Worm (Caenorhabditis elegans) whole organism, young adult: ENCODE data around the gene F37A8.5.
A peak's percentile ranks its signal among the peaks of the same experiment; 100 is the strongest.

Experiments used
- B0019.2 ChIP-seq: fragments of 200-800 bp; sonication (Bioruptor generic); conservative IDR thresholded peaks from 2 replicates; pipeline ENCODE4 v1.3.6; 2022; ENCODE audit warnings: missing genetic modification reagents, missing genetic modification characterization, missing compliant biosample characterization
- B0336.3 ChIP-seq: fragments of 200-800 bp; sonication (Bioruptor generic); IDR thresholded peaks from 2 replicates; pipeline ENCODE4 v1.3.6; 2022; ENCODE audit warnings: missing genetic modification characterization, missing compliant biosample characterization
- C06A6.2 ChIP-seq: fragments of 200-800 bp; sonication (Bioruptor generic); conservative IDR thresholded peaks from 2 replicates; pipeline ENCODE4 v1.3.6; 2022; ENCODE audit warnings: missing genetic modification characterization, missing compliant biosample characterization
- C17E4.6 ChIP-seq: fragments of 200-800 bp; sonication (Bioruptor generic); IDR thresholded peaks from 2 replicates; pipeline ENCODE4 v1.3.6; 2022; ENCODE audit warnings: missing genetic modification reagents, missing genetic modification characterization, missing compliant biosample characterization
- D2030.7 ChIP-seq: fragments of 200-800 bp; sonication (Bioruptor generic); IDR thresholded peaks from 2 replicates; pipeline ENCODE4 v1.3.6; 2022; ENCODE audit warnings: missing genetic modification reagents, missing genetic modification characterization, missing compliant biosample characterization
- F33H1.4 ChIP-seq: fragments of 200-800 bp; sonication (Bioruptor generic); IDR thresholded peaks from 2 replicates; pipeline ENCODE4 v1.3.6; 2022; ENCODE audit warnings: missing genetic modification reagents, missing genetic modification characterization, missing compliant biosample characterization
- F37B4.10 ChIP-seq: fragments of 200-800 bp; sonication (Bioruptor generic); IDR thresholded peaks from 2 replicates; pipeline ENCODE4 v1.3.6; 2022; ENCODE audit warnings: missing genetic modification characterization, missing compliant biosample characterization
- F49E8.2 ChIP-seq: sonication (generic microtip); optimal IDR thresholded peaks from 3 replicates; lab custom pipeline; 2017; ENCODE audit warnings: missing genetic modification characterization, mild to moderate bottlenecking, missing compliant biosample characterization, antibody characterized with exemption, moderate library complexity; ENCODE audit not compliant: insufficient read depth
- Y56A3A.18 ChIP-seq: fragments of 200-800 bp; sonication (Bioruptor generic); IDR thresholded peaks from 2 replicates; pipeline ENCODE4 v1.3.6; 2022; ENCODE audit warnings: missing genetic modification reagents, missing genetic modification characterization, missing compliant biosample characterization
- ZK185.1 ChIP-seq: sonication (generic microtip); optimal IDR thresholded peaks from 2 replicates; lab custom pipeline; 2016; ENCODE audit warnings: mild to moderate bottlenecking, missing genetic modification characterization, missing compliant biosample characterization; ENCODE audit not compliant: poor library complexity, severe bottlenecking
- cebp-1 ChIP-seq, 2 experiments: fragments of 200-800 bp in 1 of 2; sonication (Bioruptor generic) in 1 of 2; sonication (generic microtip) in 1 of 2; IDR thresholded peaks in 1 of 2; optimal IDR thresholded peaks in 1 of 2; 2 replicates each; pipeline versions ENCODE4 v1.3.6 to Lab custom; 2017 to 2022; ENCODE audit warnings: missing compliant biosample characterization in 2 of 2, missing genetic modification characterization in 2 of 2, mild to moderate bottlenecking in 1 of 2, missing genetic modification reagents in 1 of 2, moderate library complexity in 1 of 2
- cebp-2 ChIP-seq: fragments of 200-800 bp; sonication (Bioruptor generic); IDR thresholded peaks from 2 replicates; pipeline ENCODE4 v1.3.6; 2022; ENCODE audit warnings: missing genetic modification characterization, missing compliant biosample characterization
- ceh-100 ChIP-seq: fragments of 200-800 bp; sonication (Bioruptor generic); IDR thresholded peaks from 2 replicates; pipeline ENCODE4 v1.3.6; 2022; ENCODE audit warnings: missing genetic modification reagents, missing genetic modification characterization, missing compliant biosample characterization
- ceh-27 ChIP-seq: fragments of 200-800 bp; sonication (Bioruptor generic); optimal IDR thresholded peaks from 2 replicates; lab custom pipeline; 2018; ENCODE audit warnings: mild to moderate bottlenecking, missing genetic modification characterization, moderate library complexity, missing compliant biosample characterization
- chd-7 ChIP-seq: sonication (generic microtip); optimal IDR thresholded peaks from 2 replicates; lab custom pipeline; 2016; ENCODE audit warnings: mild to moderate bottlenecking, missing genetic modification characterization, moderate library complexity, missing compliant biosample characterization
- dox-1 ChIP-seq: fragments of 200-800 bp; sonication (Bioruptor generic); IDR thresholded peaks from 2 replicates; pipeline ENCODE4 v1.3.6; 2022; ENCODE audit warnings: missing genetic modification reagents, missing genetic modification characterization, missing compliant biosample characterization
- dpl-1 ChIP-seq: fragments of 150-350 bp; optimal IDR thresholded peaks from 2 replicates; lab custom pipeline; 2014; ENCODE audit warnings: missing biosample characterization, missing genetic modification reagents, missing genetic modification characterization
- hlh-12 ChIP-seq: sonication (generic microtip); optimal IDR thresholded peaks from 2 replicates; lab custom pipeline; 2016; ENCODE audit warnings: missing genetic modification characterization, missing compliant biosample characterization
- hmg-20 ChIP-seq: fragments of 200-800 bp; sonication (Bioruptor generic); IDR thresholded peaks from 2 replicates; pipeline ENCODE4 v1.3.6; 2022; ENCODE audit warnings: missing genetic modification reagents, missing genetic modification characterization, missing compliant biosample characterization
- let-607 ChIP-seq, 2 experiments: fragments of 200-800 bp in 1 of 2; sonication (Bioruptor generic) in 1 of 2; sonication (generic microtip) in 1 of 2; optimal IDR thresholded peaks; 2 replicates each; lab custom pipeline; 2016 to 2018; ENCODE audit warnings: mild to moderate bottlenecking in 2 of 2, missing compliant biosample characterization in 2 of 2, missing genetic modification characterization in 2 of 2, moderate library complexity in 2 of 2, missing genotype in 1 of 2
- lin-26 ChIP-seq: fragments of 200-800 bp; sonication (Bioruptor generic); IDR thresholded peaks from 2 replicates; pipeline ENCODE4 v1.3.6; 2022; ENCODE audit warnings: missing genetic modification reagents, missing genetic modification characterization, missing compliant biosample characterization
- lin-40 ChIP-seq: sonication (generic microtip); optimal IDR thresholded peaks from 2 replicates; lab custom pipeline; 2016; ENCODE audit warnings: missing genetic modification characterization, mild to moderate bottlenecking, missing compliant biosample characterization, missing genotype, missing genetic modification reagents
- lin-54 ChIP-seq: fragments of 200-800 bp; sonication (Bioruptor generic); optimal IDR thresholded peaks from 2 replicates; lab custom pipeline; 2018; ENCODE audit warnings: mild to moderate bottlenecking, missing genetic modification characterization, missing compliant biosample characterization
- lir-1 ChIP-seq: fragments of 200-800 bp; sonication (Bioruptor generic); conservative IDR thresholded peaks from 2 replicates; pipeline ENCODE4 v1.3.6; 2022; ENCODE audit warnings: missing genetic modification reagents, missing genetic modification characterization, missing compliant biosample characterization
- madf-10 ChIP-seq: sonication (generic microtip); optimal IDR thresholded peaks from 2 replicates; lab custom pipeline; 2016; ENCODE audit warnings: mild to moderate bottlenecking, missing genetic modification characterization, missing compliant biosample characterization
- madf-8 ChIP-seq: fragments of 200-800 bp; sonication (Bioruptor generic); conservative IDR thresholded peaks from 2 replicates; pipeline ENCODE4 v1.3.6; 2022; ENCODE audit warnings: missing genetic modification reagents, missing genetic modification characterization, missing compliant biosample characterization
- mel-28 ChIP-seq: sonication (generic microtip); optimal IDR thresholded peaks from 2 replicates; lab custom pipeline; 2016; ENCODE audit warnings: borderline replicate concordance, mild to moderate bottlenecking, missing genetic modification characterization, missing compliant biosample characterization
- mxl-1 ChIP-seq: sonication (generic microtip); optimal IDR thresholded peaks from 2 replicates; lab custom pipeline; 2016; ENCODE audit warnings: missing genetic modification characterization, missing compliant biosample characterization
- nhr-120 ChIP-seq: fragments of 200-800 bp; sonication (Bioruptor generic); IDR thresholded peaks from 2 replicates; pipeline ENCODE4 v1.3.6; 2022; ENCODE audit warnings: missing genetic modification characterization, missing compliant biosample characterization
- nhr-179 ChIP-seq: sonication (generic microtip); optimal IDR thresholded peaks from 2 replicates; lab custom pipeline; 2016; ENCODE audit warnings: mild to moderate bottlenecking, missing genetic modification characterization, missing compliant biosample characterization
- pha-4 ChIP-seq: fragments of 150-350 bp; sonication (generic microtip); optimal IDR thresholded peaks from 2 replicates; lab custom pipeline; 2014; ENCODE audit warnings: missing biosample characterization, missing genetic modification reagents, missing genetic modification characterization
- rcor-1 ChIP-seq: fragments of 200-800 bp; sonication (Bioruptor generic); IDR thresholded peaks from 2 replicates; pipeline ENCODE4 v1.3.6; 2022; ENCODE audit warnings: missing genetic modification reagents, missing genetic modification characterization, missing compliant biosample characterization
- sdz-38 ChIP-seq: sonication (generic microtip); optimal IDR thresholded peaks from 2 replicates; lab custom pipeline; 2016; ENCODE audit warnings: missing genotype, missing genetic modification characterization, missing compliant biosample characterization
- sea-2 ChIP-seq: fragments of 200-800 bp; sonication (Bioruptor generic); IDR thresholded peaks from 2 replicates; pipeline ENCODE4 v1.3.6; 2022; ENCODE audit warnings: missing genetic modification characterization, missing compliant biosample characterization
- snpc-1.1 ChIP-seq: sonication (generic microtip); optimal IDR thresholded peaks from 2 replicates; lab custom pipeline; 2017; ENCODE audit warnings: missing genetic modification characterization, mild to moderate bottlenecking, missing compliant biosample characterization, antibody characterized with exemption, moderate library complexity, missing genotype, missing genetic modification reagents; ENCODE audit not compliant: insufficient read depth
- snpc-3.4 ChIP-seq: sonication (generic microtip); optimal IDR thresholded peaks from 2 replicates; lab custom pipeline; 2017; ENCODE audit warnings: missing genetic modification characterization, mild to moderate bottlenecking, missing compliant biosample characterization, antibody characterized with exemption, moderate library complexity, missing genotype, missing genetic modification reagents
- snpc-4 ChIP-seq, 5 experiments: fragments of 150-350 bp in 1 of 5; sonication (generic microtip) in 4 of 5; optimal IDR thresholded peaks; 2 replicates each; lab custom pipeline; 2014 to 2018; ENCODE audit warnings: missing genetic modification characterization in 5 of 5, missing biosample characterization in 3 of 5, antibody characterized with exemption in 2 of 5, mild to moderate bottlenecking in 2 of 5, missing compliant biosample characterization in 2 of 5, missing genotype in 2 of 5, moderate library complexity in 2 of 5, missing genetic modification reagents in 1 of 5
- tbp1 ChIP-seq: fragments of 200-800 bp; sonication (Bioruptor generic); optimal IDR thresholded peaks from 2 replicates; lab custom pipeline; 2018; ENCODE audit warnings: mild to moderate bottlenecking, missing genetic modification characterization, missing compliant biosample characterization
- tlf-1 ChIP-seq: fragments of 200-800 bp; sonication (Bioruptor generic); optimal IDR thresholded peaks from 2 replicates; lab custom pipeline; 2018; ENCODE audit warnings: mild to moderate bottlenecking, missing genetic modification characterization, missing compliant biosample characterization
- unc-62 ChIP-seq: fragments of 150-350 bp; optimal IDR thresholded peaks from 2 replicates; lab custom pipeline; 2014; ENCODE audit warnings: missing biosample characterization, missing genetic modification reagents, missing genetic modification characterization
- ztf-18 ChIP-seq: sonication (generic microtip); optimal IDR thresholded peaks from 2 replicates; lab custom pipeline; 2016; ENCODE audit warnings: missing genotype, mild to moderate bottlenecking, missing genetic modification characterization, missing compliant biosample characterization
- ztf-25 ChIP-seq: fragments of 200-800 bp; sonication (Bioruptor generic); IDR thresholded peaks from 2 replicates; pipeline ENCODE4 v1.3.6; 2022; ENCODE audit warnings: missing genetic modification reagents, missing genetic modification characterization, missing compliant biosample characterization
- ztf-26 ChIP-seq: sonication (generic microtip); optimal IDR thresholded peaks from 2 replicates; lab custom pipeline; 2017; ENCODE audit warnings: missing genetic modification characterization, missing compliant biosample characterization
- ztf-28 ChIP-seq: fragments of 200-800 bp; sonication (Bioruptor generic); IDR thresholded peaks from 2 replicates; pipeline ENCODE4 v1.3.6; 2022; ENCODE audit warnings: missing genetic modification reagents, missing genetic modification characterization, missing compliant biosample characterization
- ztf-3 ChIP-seq: fragments of 200-800 bp; sonication (Bioruptor generic); optimal IDR thresholded peaks from 2 replicates; lab custom pipeline; 2018; ENCODE audit warnings: mild to moderate bottlenecking, missing genetic modification characterization, missing compliant biosample characterization

F37A8.5 gene

ce11 chrIII:3916624-3917023 lies 39.8 kb upstream of the F37A8.5 start, which contains the start of gene ccdc-47 (continued):
- TF ChIP-seq lir-1 (GFP tag; lab: Robert Waterston, UW) (no peak), lin-54 (GFP tag; lab: Kevin White, UChicago) (peak; percentile 50), mxl-1 (tag; lab: Kevin White, UChicago) (no peak), ceh-100 (GFP tag; lab: Robert Waterston, UW) (0 out of 2 replicates have a peak, but pooled peaks have one; percentile 32), unc-62 (no peak), Y56A3A.18 (GFP tag; lab: Robert Waterston, UW) (no peak), mel-28 (tag; lab: Kevin White, UChicago) (no peak), ztf-25 (no peak), cebp-2 (no peak), nhr-120 (no peak), madf-8 (peak; percentile 48; the same call in 1 of the 2 replicates), snpc-3.4 (tag; lab: Kevin White, UChicago) (peak; percentile 60), hlh-12 (tag; lab: Kevin White, UChicago) (no peak), hmg-20 (GFP tag; lab: Robert Waterston, UW) (no peak), chd-7 (tag; lab: Kevin White, UChicago) (no peak), B0019.2 (no peak), tbp1 (GFP tag; lab: Kevin White, UChicago) (peak; percentile 17), C17E4.6 (GFP tag; lab: Robert Waterston, UW) (no peak), let-607 (tag; optimal IDR thresholded peaks at IDR 0.05; lab: Kevin White, UChicago) (no peak), tlf-1 (GFP tag; lab: Kevin White, UChicago) (no peak), pha-4 (tag; lab: Kevin White, UChicago) (no peak), madf-10 (tag; lab: Kevin White, UChicago) (no peak), cebp-1 (GFP tag; IDR thresholded peaks at IDR 0.05; lab: Robert Waterston, UW) (no peak), cebp-1 (tag; optimal IDR thresholded peaks at IDR 0.05; lab: Kevin White, UChicago) (peak; percentile 69), ceh-27 (peak; percentile 37), F33H1.4 (GFP tag; lab: Robert Waterston, UW) (peak; percentile 44), nhr-179 (tag; lab: Kevin White, UChicago) (no peak), dox-1 (GFP tag; lab: Robert Waterston, UW) (peak; percentile 73), D2030.7 (GFP tag; lab: Robert Waterston, UW) (peak; percentile 46; the same call in 1 of the 2 replicates), snpc-1.1 (peak; percentile 58), C06A6.2 (GFP tag; lab: Robert Waterston, UW) (0 out of 2 replicates have a peak, but pooled peaks have one; percentile 31), ztf-3 (GFP tag; lab: Kevin White, UChicago) (no peak), snpc-4 (GFP tag; optimal IDR thresholded peaks at IDR 0.05; lab: Kevin White, UChicago) (no peak), snpc-4 (tag; optimal IDR thresholded peaks at IDR 0.05; lab: Kevin White, UChicago) (peak in 2 of 4 experiments; percentile 47 to 60), sdz-38 (tag; lab: Kevin White, UChicago) (no peak), lin-40 (tag; lab: Kevin White, UChicago) (no peak), dpl-1 (GFP tag; lab: Kevin White, UChicago) (peak; percentile 37), ZK185.1 (tag; lab: Kevin White, UChicago) (peak; percentile 63), ztf-28 (GFP tag; lab: Robert Waterston, UW) (0 out of 2 replicates have a peak, but pooled peaks have one; percentile 23), B0336.3 (GFP tag; lab: Robert Waterston, UW) (0 out of 2 replicates have a peak, but pooled peaks have one; percentile 10), F37B4.10 (GFP tag; lab: Robert Waterston, UW) (no peak), rcor-1 (GFP tag; lab: Robert Waterston, UW) (peak; percentile 30; the same call in 1 of the 2 replicates), F49E8.2 (tag; lab: Kevin White, UChicago) (peak; percentile 1), ztf-18 (tag; lab: Kevin White, UChicago) (peak; percentile 2), ztf-26 (tag; lab: Kevin White, UChicago) (no peak), sea-2 (no peak), lin-26 (GFP tag; lab: Robert Waterston, UW) (no peak)
